Fruit fly (Drosophila melanogaster) whole organism, pupa: ENCODE data around the gene CG42699.
A peak's percentile ranks its signal among the peaks of the same experiment; 100 is the strongest.

Experiments used
- CG10348 ChIP-seq: fragments of 200-800 bp; sonication (Bioruptor generic); IDR thresholded peaks from 2 replicates; pipeline ENCODE4 v1.3.6; 2022; ENCODE audit warnings: missing biosample characterization, missing genetic modification characterization
- CG12605 ChIP-seq: fragments of 200-800 bp; sonication (Bioruptor generic); IDR thresholded peaks from 2 replicates; pipeline ENCODE4 v1.3.6; 2022; ENCODE audit warnings: missing biosample characterization, missing genetic modification characterization
- CG13204 ChIP-seq: fragments of 200-800 bp; sonication (Bioruptor generic); optimal IDR thresholded peaks from 2 replicates; lab custom pipeline; 2018; ENCODE audit warnings: missing biosample characterization, mild to moderate bottlenecking, missing genetic modification characterization, moderate library complexity
- CG14655 ChIP-seq: fragments of 200-800 bp; sonication (Bioruptor generic); optimal IDR thresholded peaks from 3 replicates; lab custom pipeline; 2017; ENCODE audit warnings: mild to moderate bottlenecking, missing biosample characterization, missing genetic modification reagents, missing genetic modification characterization
- CG15710 ChIP-seq: fragments of 200-800 bp; sonication (Bioruptor generic); optimal IDR thresholded peaks from 2 replicates; lab custom pipeline; 2018; ENCODE audit warnings: missing biosample characterization, mild to moderate bottlenecking, missing genetic modification characterization, moderate library complexity
- CG17806 ChIP-seq: fragments of 200-800 bp; sonication (Bioruptor generic); optimal IDR thresholded peaks from 2 replicates; lab custom pipeline; 2018; ENCODE audit warnings: missing biosample characterization, mild to moderate bottlenecking, missing genetic modification characterization, moderate library complexity
- CG32121 ChIP-seq: fragments of 200-800 bp; sonication (Bioruptor generic); IDR thresholded peaks from 2 replicates; pipeline ENCODE4 v1.3.6; 2022; ENCODE audit warnings: missing biosample characterization, missing genetic modification characterization
- CG34367 ChIP-seq: fragments of 200-800 bp; sonication (Bioruptor generic); optimal IDR thresholded peaks from 2 replicates; lab custom pipeline; 2018; ENCODE audit warnings: missing biosample characterization, mild to moderate bottlenecking, missing genetic modification characterization
- CG4496 ChIP-seq: fragments of 200-800 bp; sonication (Bioruptor generic); IDR thresholded peaks from 3 replicates; pipeline ENCODE4 v1.3.6; 2022; ENCODE audit warnings: missing biosample characterization, missing genetic modification characterization
- CG8159 ChIP-seq: fragments of 200-800 bp; sonication (Bioruptor generic); optimal IDR thresholded peaks from 3 replicates; lab custom pipeline; 2018; ENCODE audit warnings: missing biosample characterization, mild to moderate bottlenecking, missing genetic modification characterization, moderate library complexity
- CG8301 ChIP-seq: fragments of 200-800 bp; sonication (Bioruptor generic); optimal IDR thresholded peaks from 2 replicates; lab custom pipeline; 2018; ENCODE audit warnings: missing biosample characterization, mild to moderate bottlenecking, missing genetic modification characterization
- CG9948 ChIP-seq: fragments of 200-800 bp; sonication (Bioruptor generic); optimal IDR thresholded peaks from 2 replicates; lab custom pipeline; 2018; ENCODE audit warnings: missing biosample characterization, mild to moderate bottlenecking, missing genetic modification characterization, moderate library complexity
- D1 ChIP-seq: fragments of 200-800 bp; sonication (Bioruptor generic); optimal IDR thresholded peaks from 2 replicates; lab custom pipeline; 2018; ENCODE audit warnings: missing biosample characterization, mild to moderate bottlenecking, missing genetic modification characterization, moderate library complexity
- EcR ChIP-seq: fragments of 200-800 bp; sonication (Bioruptor generic); optimal IDR thresholded peaks from 3 replicates; lab custom pipeline; 2019; ENCODE audit warnings: missing biosample characterization, missing genetic modification characterization, mild to moderate bottlenecking, moderate library complexity, missing genetic modification reagents
- Ets98B ChIP-seq: fragments of 200-800 bp; sonication (Bioruptor generic); IDR thresholded peaks from 2 replicates; pipeline ENCODE4 v1.3.6; 2022; ENCODE audit warnings: missing biosample characterization, missing genetic modification characterization
- Pif1A ChIP-seq: fragments of 200-800 bp; sonication (Bioruptor generic); optimal IDR thresholded peaks from 3 replicates; lab custom pipeline; 2016; ENCODE audit warnings: missing biosample characterization, missing genetic modification characterization
- Pif1B ChIP-seq: fragments of 200-800 bp; sonication (Bioruptor generic); optimal IDR thresholded peaks from 3 replicates; lab custom pipeline; 2016; ENCODE audit warnings: missing biosample characterization, missing genetic modification characterization
- Snoo ChIP-seq: fragments of 200-800 bp; sonication (Bioruptor generic); optimal IDR thresholded peaks from 3 replicates; lab custom pipeline; 2017; ENCODE audit warnings: missing biosample characterization, mild to moderate bottlenecking, missing genetic modification characterization, inconsistent platforms
- fd96Ca ChIP-seq: fragments of 200-800 bp; sonication (Bioruptor generic); IDR thresholded peaks from 3 replicates; pipeline ENCODE4 v1.3.6; 2022; ENCODE audit warnings: missing biosample characterization, missing genetic modification characterization
- gl ChIP-seq: fragments of 200-800 bp; sonication (Bioruptor generic); optimal IDR thresholded peaks from 2 replicates; lab custom pipeline; 2018; ENCODE audit warnings: missing biosample characterization, mild to moderate bottlenecking, missing genetic modification characterization
- rn ChIP-seq: fragments of 200-800 bp; sonication (Bioruptor generic); IDR thresholded peaks from 2 replicates; pipeline ENCODE4 v1.3.6; 2022; ENCODE audit warnings: missing biosample characterization, missing genetic modification characterization

The CG42699 gene

dm6 chrX:5768602-5769251 is 4.4 kb downstream of the CG42699 start:
- TF ChIP-seq Pif1B: peak; percentile 1
- TF ChIP-seq fd96Ca (GFP tag; lab: Robert Waterston, UW): no peak
- TF ChIP-seq CG9948: peak; percentile 5
- TF ChIP-seq rn: no peak
- TF ChIP-seq CG12605 (GFP tag; lab: Robert Waterston, UW): no peak
- no peak for TF ChIP-seq CG8301
- no peak for TF ChIP-seq Snoo (tag; lab: Kevin White, UChicago)
- no peak for TF ChIP-seq CG10348
- peak; percentile 72 for TF ChIP-seq EcR (GFP tag; lab: Kevin White, UChicago)
- peak; percentile 73 for TF ChIP-seq gl (tag; lab: Kevin White, UChicago)
- TF ChIP-seq CG17806 (tag; lab: Kevin White, UChicago): peak; percentile 30
- no peak for TF ChIP-seq D1 (tag; lab: Kevin White, UChicago)
- no peak for TF ChIP-seq CG32121 (GFP tag; lab: Robert Waterston, UW)
- no peak for TF ChIP-seq CG4496 (GFP tag; lab: Robert Waterston, UW)
- peak; percentile 46 for TF ChIP-seq CG15710 (tag; lab: Kevin White, UChicago)
- TF ChIP-seq CG13204 (GFP tag; lab: Kevin White, UChicago): peak; percentile 60
- TF ChIP-seq Ets98B (GFP tag; lab: Robert Waterston, UW): no peak
- peak; percentile 48 for TF ChIP-seq CG34367 (tag; lab: Kevin White, UChicago)
- no peak for TF ChIP-seq CG14655
- peak; percentile 21 for TF ChIP-seq Pif1A
- TF ChIP-seq CG8159 (tag; lab: Kevin White, UChicago): peak; percentile 44

DNA sequence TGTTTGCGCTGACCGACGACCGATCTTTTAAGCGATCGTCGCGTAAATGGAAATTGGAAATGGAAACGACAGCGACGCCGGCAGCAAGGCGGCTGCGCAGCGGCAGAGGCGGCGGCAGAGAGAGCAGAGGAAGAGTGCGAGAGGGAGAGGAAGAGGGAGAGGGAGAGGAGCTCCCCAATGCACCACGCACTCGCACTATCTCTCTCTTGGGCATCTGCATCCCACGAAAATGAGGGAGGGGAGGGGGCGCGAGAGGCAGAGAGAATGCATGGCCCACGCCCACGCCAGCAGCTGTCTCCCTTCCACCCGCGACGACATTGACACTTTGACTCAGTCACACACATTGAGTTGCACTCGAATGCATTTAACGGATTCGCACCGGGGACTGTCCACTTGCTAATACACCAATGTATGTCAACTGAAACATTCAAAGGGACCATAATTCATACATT is 6.4 kb downstream of the CG42699 start, which contains the start of gene CG3097:
Gene CG3097, minus strand, starts transcription at position 51 of the 452 bp plus-strand sequence.
- TF ChIP-seq Pif1B (no peak), CG15710 (tag; lab: Kevin White, UChicago) (no peak), fd96Ca (GFP tag; lab: Robert Waterston, UW) (peak; percentile 42; the same call in 1 of the 3 replicates), CG13204 (GFP tag; lab: Kevin White, UChicago) (peak; percentile 43), CG32121 (GFP tag; lab: Robert Waterston, UW) (no peak), CG4496 (GFP tag; lab: Robert Waterston, UW) (peak; percentile 36; the same call in 1 of the 3 replicates), CG12605 (GFP tag; lab: Robert Waterston, UW) (no peak), EcR (GFP tag; lab: Kevin White, UChicago) (peak; percentile 44), Ets98B (GFP tag; lab: Robert Waterston, UW) (peak; percentile 47; the same call in 1 of the 2 replicates), Snoo (tag; lab: Kevin White, UChicago) (no peak), CG17806 (tag; lab: Kevin White, UChicago) (no peak), Pif1A (peak; percentile 7), CG14655 (no peak), CG10348 (no peak), CG8301 (no peak), rn (no peak)

DNA sequence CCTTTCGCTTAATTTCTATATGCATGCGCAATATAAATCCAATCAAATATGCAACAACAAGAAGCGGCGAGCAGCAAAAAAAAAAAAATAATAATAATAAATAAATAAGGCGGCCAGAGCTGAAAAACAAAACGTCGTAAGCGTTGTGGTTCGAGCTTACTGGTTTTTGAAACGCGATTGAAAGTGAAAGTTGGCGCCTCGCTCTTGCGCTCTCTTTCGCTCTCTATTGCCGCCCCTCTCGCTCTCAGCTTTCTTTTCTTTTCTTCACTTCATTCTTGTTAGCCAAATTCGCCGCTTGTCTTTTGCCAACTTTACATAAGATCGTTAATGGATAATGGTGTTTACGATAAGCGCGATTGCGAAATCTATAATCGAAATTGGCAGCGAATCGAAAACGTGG is 8.1 kb downstream of the CG42699 start:
- no peak for TF ChIP-seq CG14655
- TF ChIP-seq CG12605 (GFP tag; lab: Robert Waterston, UW): no peak
- TF ChIP-seq rn: no peak
- TF ChIP-seq CG9948: no peak
- no peak for TF ChIP-seq CG8159 (tag; lab: Kevin White, UChicago)
- TF ChIP-seq CG17806 (tag; lab: Kevin White, UChicago): no peak
- no peak for TF ChIP-seq D1 (tag; lab: Kevin White, UChicago)

DNA sequence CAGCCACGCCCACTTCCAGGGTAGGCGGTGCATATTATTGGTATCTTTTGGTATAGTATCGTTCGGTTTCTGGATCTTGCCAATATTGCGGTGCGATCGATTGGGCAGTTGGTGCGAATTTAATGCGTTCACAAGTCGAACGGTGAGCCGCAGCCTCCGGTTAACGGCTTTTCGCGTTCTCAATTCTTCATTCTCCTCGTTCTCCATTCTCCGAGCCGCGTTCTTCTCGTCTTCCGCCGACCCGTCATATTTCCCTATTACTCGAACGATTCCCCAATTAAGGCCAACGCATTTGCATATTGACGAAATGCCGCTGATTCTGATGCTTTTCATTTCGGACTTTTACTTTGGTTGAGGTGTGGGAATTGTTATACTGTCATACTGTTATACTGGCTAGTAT is 12.2 kb downstream of the CG42699 start, which contains the start of gene CG42264:
Gene CG42264, minus strand, starts transcription at position 101 of the 400 bp plus-strand sequence.
- TF ChIP-seq CG34367 (tag; lab: Kevin White, UChicago): no peak
- no peak for TF ChIP-seq CG13204 (GFP tag; lab: Kevin White, UChicago)
- TF ChIP-seq CG14655: no peak
- no peak for TF ChIP-seq CG12605 (GFP tag; lab: Robert Waterston, UW)
- no peak for TF ChIP-seq gl (tag; lab: Kevin White, UChicago)
- TF ChIP-seq Ets98B (GFP tag; lab: Robert Waterston, UW): no peak
- no peak for TF ChIP-seq CG17806 (tag; lab: Kevin White, UChicago)
- no peak for TF ChIP-seq Snoo (tag; lab: Kevin White, UChicago)
- no peak for TF ChIP-seq CG8301
- no peak for TF ChIP-seq fd96Ca (GFP tag; lab: Robert Waterston, UW)
- no peak for TF ChIP-seq CG15710 (tag; lab: Kevin White, UChicago)
- TF ChIP-seq Pif1A: no peak
- TF ChIP-seq EcR (GFP tag; lab: Kevin White, UChicago): no peak
- no peak for TF ChIP-seq rn
- no peak for TF ChIP-seq CG4496 (GFP tag; lab: Robert Waterston, UW)
- no peak for TF ChIP-seq CG32121 (GFP tag; lab: Robert Waterston, UW)

- no peak for TF ChIP-seq CG17806 (tag; lab: Kevin White, UChicago)
- no peak for TF ChIP-seq CG32121 (GFP tag; lab: Robert Waterston, UW)
- no peak for TF ChIP-seq CG8301
- TF ChIP-seq, all 21 proteins: peak for 0
Measured at dm6 chrX:5781520-5781919, 17.2 kb downstream of the CG42699 start, which contains the start of gene CG3108. CG3108 (minus strand) TSS chrX:5781620.
